Fruit fly (Drosophila melanogaster): ENCODE data around the gene Nna1.
A peak's percentile ranks its signal among the peaks of the same experiment; 100 is the strongest.

dm6 chrX:13740062-13740461, 48.0 kb downstream of the Nna1 start:
- TF ChIP-seq zfh2 (GFP tag; optimal IDR thresholded peaks at IDR 0.05) = peak; percentile 86
- TF ChIP-seq CG30403 (GFP tag; optimal IDR thresholded peaks at IDR 0.05) = peak; percentile 72
- TF ChIP-seq gce (GFP tag; IDR thresholded peaks at IDR 0.05) = peak; percentile 72; the same call in 1 of the 3 replicates
- TF ChIP-seq Chrac-16 (GFP tag; optimal IDR thresholded peaks at IDR 0.05) = peak; percentile 75
- TF ChIP-seq sim (GFP tag; IDR thresholded peaks at IDR 0.05) = no peak
- peak; percentile 18 for TF ChIP-seq D19A (tag; optimal IDR thresholded peaks at IDR 0.05)
- peak; percentile 28 for TF ChIP-seq Ssrp (tag; optimal IDR thresholded peaks at IDR 0.05)
- TF ChIP-seq Tbp (GFP tag; optimal IDR thresholded peaks at IDR 0.05) = no peak
- no peak for TF ChIP-seq Max (GFP tag; optimal IDR thresholded peaks at IDR 0.05)
- TF ChIP-seq Side (GFP tag; optimal IDR thresholded peaks at IDR 0.05) = peak; percentile 80
